Fruit fly (Drosophila melanogaster) whole organism, embryonic: ENCODE data around the gene CG14100.

Experiments
- Abd-B ChIP-seq: fragments of 200-800 bp; sonication (Bioruptor generic); optimal IDR thresholded peaks from 2 replicates; lab custom pipeline; 2018; ENCODE audit warnings: missing biosample characterization, mild to moderate bottlenecking, missing genetic modification characterization, moderate library complexity
- Awh ChIP-seq: fragments of 200-800 bp; sonication (Bioruptor generic); IDR thresholded peaks from 2 replicates; pipeline ENCODE4, ENCODE4 v1.3.6; 2022; ENCODE audit warnings: missing biosample characterization, missing genetic modification characterization
- BtbVII ChIP-seq: fragments of 200-800 bp; sonication (Bioruptor generic); optimal IDR thresholded peaks from 3 replicates; lab custom pipeline; 2017; ENCODE audit warnings: missing biosample characterization, mild to moderate bottlenecking, missing genetic modification characterization
- CG10431 ChIP-seq: fragments of 200-800 bp; sonication (Bioruptor generic); optimal IDR thresholded peaks from 3 replicates; lab custom pipeline; 2018; ENCODE audit warnings: missing biosample characterization, mild to moderate bottlenecking, missing genetic modification characterization
- CG10565 ChIP-seq: fragments of 200-800 bp; sonication (Bioruptor generic); optimal IDR thresholded peaks from 3 replicates; lab custom pipeline; 2016; ENCODE audit warnings: missing biosample characterization, mild to moderate bottlenecking, missing genetic modification characterization
- CG10654 ChIP-seq: fragments of 200-800 bp; sonication (Bioruptor generic); optimal IDR thresholded peaks from 2 replicates; lab custom pipeline; 2016; ENCODE audit warnings: missing biosample characterization, missing genetic modification characterization
- CG13123 ChIP-seq: fragments of 200-800 bp; sonication (Bioruptor generic); optimal IDR thresholded peaks from 2 replicates; lab custom pipeline; 2016; ENCODE audit warnings: missing biosample characterization, missing genetic modification characterization
- CG13775 ChIP-seq: fragments of 200-800 bp; sonication (Bioruptor generic); optimal IDR thresholded peaks from 3 replicates; lab custom pipeline; 2017; ENCODE audit warnings: missing biosample characterization, mild to moderate bottlenecking, missing genetic modification characterization
- CG14014 ChIP-seq: fragments of 200-800 bp; sonication (Bioruptor generic); IDR thresholded peaks from 2 replicates; pipeline ENCODE4 v1.3.6; 2022; ENCODE audit warnings: missing biosample characterization, missing genetic modification characterization
- CG1529 ChIP-seq: fragments of 200-800 bp; sonication (Bioruptor generic); optimal IDR thresholded peaks from 3 replicates; lab custom pipeline; 2018; ENCODE audit warnings: missing biosample characterization, missing genetic modification characterization
- CG17361 ChIP-seq: fragments of 200-800 bp; sonication (Bioruptor generic); IDR thresholded peaks from 3 replicates; pipeline ENCODE4 v1.3.6; 2022; ENCODE audit warnings: missing biosample characterization, missing genetic modification characterization
- CG2199 ChIP-seq: fragments of 200-800 bp; sonication (Bioruptor generic); IDR thresholded peaks from 3 replicates; pipeline ENCODE4 v1.3.6; 2022; ENCODE audit warnings: missing biosample characterization, missing genetic modification characterization
- CG3065 ChIP-seq: fragments of 200-800 bp; sonication (Bioruptor generic); optimal IDR thresholded peaks from 2 replicates; lab custom pipeline; 2016; ENCODE audit warnings: missing biosample characterization, missing genetic modification characterization
- CG31388 ChIP-seq: fragments of 200-800 bp; sonication (Bioruptor generic); optimal IDR thresholded peaks from 2 replicates; lab custom pipeline; 2016; ENCODE audit warnings: missing biosample characterization, missing genetic modification characterization
- CG3995 ChIP-seq: fragments of 200-800 bp; sonication (Bioruptor generic); optimal IDR thresholded peaks from 3 replicates; lab custom pipeline; 2016; ENCODE audit warnings: missing biosample characterization, missing genetic modification characterization
- CG4360 ChIP-seq: fragments of 200-800 bp; sonication (Bioruptor generic); IDR thresholded peaks from 2 replicates; pipeline ENCODE4 v1.3.6; 2022; ENCODE audit warnings: missing biosample characterization, missing genetic modification characterization
- CG4617 ChIP-seq: fragments of 200-800 bp; sonication (Bioruptor generic); optimal IDR thresholded peaks from 3 replicates; lab custom pipeline; 2016; ENCODE audit warnings: missing biosample characterization, missing genetic modification characterization, borderline replicate concordance
- CG5180 ChIP-seq: fragments of 200-800 bp; sonication (Bioruptor generic); optimal IDR thresholded peaks from 3 replicates; lab custom pipeline; 2017; ENCODE audit warnings: missing biosample characterization, missing genetic modification characterization, mild to moderate bottlenecking, moderate library complexity, missing genetic modification reagents
- CG6765 ChIP-seq: fragments of 200-800 bp; sonication (Bioruptor generic); optimal IDR thresholded peaks from 3 replicates; lab custom pipeline; 2017; ENCODE audit warnings: missing biosample characterization, mild to moderate bottlenecking, missing genetic modification characterization
- CG7745 ChIP-seq: fragments of 200-800 bp; sonication (Bioruptor generic); optimal IDR thresholded peaks from 2 replicates; lab custom pipeline; 2018; ENCODE audit warnings: missing biosample characterization, mild to moderate bottlenecking, missing genetic modification characterization, moderate library complexity
- CG7928 ChIP-seq: fragments of 200-800 bp; sonication (Bioruptor generic); optimal IDR thresholded peaks from 2 replicates; lab custom pipeline; 2017; ENCODE audit warnings: missing biosample characterization, mild to moderate bottlenecking, missing genetic modification characterization
- CG9609 ChIP-seq: fragments of 200-800 bp; sonication (Bioruptor generic); optimal IDR thresholded peaks from 3 replicates; lab custom pipeline; 2016; ENCODE audit warnings: missing biosample characterization, missing genetic modification characterization
- Chrac-16 ChIP-seq: fragments of 200-800 bp; sonication (Bioruptor generic); optimal IDR thresholded peaks from 3 replicates; lab custom pipeline; 2016; ENCODE audit warnings: missing biosample characterization, missing genetic modification characterization
- Dbx ChIP-seq: fragments of 200-800 bp; sonication (Bioruptor generic); IDR thresholded peaks from 3 replicates; pipeline ENCODE4 v1.3.6; 2022; ENCODE audit warnings: missing biosample characterization, missing genetic modification characterization
- Dip2 ChIP-seq: fragments of 200-800 bp; sonication (Bioruptor generic); IDR thresholded peaks from 2 replicates; pipeline ENCODE4 v1.3.6; 2022; ENCODE audit warnings: missing biosample characterization, missing genetic modification characterization
- E2f1 ChIP-seq: fragments of 200-800 bp; sonication (Bioruptor generic); IDR thresholded peaks from 2 replicates; pipeline ENCODE4 v1.3.6; 2022; ENCODE audit warnings: missing biosample characterization, missing genetic modification characterization
- Ets65A ChIP-seq: fragments of 200-800 bp; sonication (Bioruptor generic); peaks from one replicate; lab custom pipeline; 2016; ENCODE audit warnings: missing biosample characterization, missing genetic modification characterization
- Hand ChIP-seq: fragments of 200-800 bp; sonication (Bioruptor generic); optimal IDR thresholded peaks from 2 replicates; lab custom pipeline; 2017; ENCODE audit warnings: mild to moderate bottlenecking, missing biosample characterization, missing genetic modification reagents, missing genetic modification characterization
- Nf-YA ChIP-seq: fragments of 200-800 bp; sonication (Bioruptor generic); IDR thresholded peaks from 2 replicates; pipeline ENCODE4 v1.3.6; 2022; ENCODE audit warnings: missing biosample characterization, missing genetic modification characterization
- ac ChIP-seq: fragments of 200-800 bp; sonication (Bioruptor generic); optimal IDR thresholded peaks from 3 replicates; lab custom pipeline; 2017; ENCODE audit warnings: missing biosample characterization, mild to moderate bottlenecking, missing genetic modification characterization
- ato ChIP-seq: fragments of 200-800 bp; sonication (Bioruptor generic); IDR thresholded peaks from 2 replicates; pipeline ENCODE4 v1.3.6; 2022; ENCODE audit warnings: missing biosample characterization, missing genetic modification characterization; ENCODE audit not compliant: partially characterized antibody
- bsh ChIP-seq, 2 experiments: fragments of 200-800 bp; sonication (Bioruptor generic); optimal IDR thresholded peaks; 2 replicates each; lab custom pipeline; 2017 to 2018; ENCODE audit warnings: mild to moderate bottlenecking in 2 of 2, missing biosample characterization in 2 of 2, missing genetic modification characterization in 2 of 2, moderate library complexity in 1 of 2
- ci ChIP-seq: fragments of 200-800 bp; sonication (Bioruptor generic); IDR thresholded peaks from 3 replicates; pipeline ENCODE4 v1.3.6; 2022; ENCODE audit warnings: missing biosample characterization, missing genetic modification characterization
- crc ChIP-seq: fragments of 200-800 bp; sonication (Bioruptor generic); optimal IDR thresholded peaks from 2 replicates; lab custom pipeline; 2016; ENCODE audit warnings: missing biosample characterization, missing genetic modification characterization
- emc ChIP-seq: fragments of 200-800 bp; sonication (Bioruptor generic); optimal IDR thresholded peaks from 2 replicates; lab custom pipeline; 2016; ENCODE audit warnings: missing biosample characterization, missing genetic modification characterization
- eyg ChIP-seq: fragments of 200-800 bp; sonication (Bioruptor generic); optimal IDR thresholded peaks from 3 replicates; lab custom pipeline; 2016; ENCODE audit warnings: missing biosample characterization, missing genetic modification characterization
- fd102C ChIP-seq: fragments of 200-800 bp; sonication (Bioruptor generic); optimal IDR thresholded peaks from 2 replicates; lab custom pipeline; 2018; ENCODE audit warnings: missing biosample characterization, mild to moderate bottlenecking, missing genetic modification characterization, moderate library complexity
- hth ChIP-seq: fragments of >200 bp; optimal IDR thresholded peaks from 2 replicates; lab custom pipeline; 2017; ENCODE audit warnings: inconsistent platforms
- jumu ChIP-seq: fragments of 200-800 bp; sonication (Bioruptor generic); optimal IDR thresholded peaks from 3 replicates; lab custom pipeline; 2016; ENCODE audit warnings: missing biosample characterization, missing genetic modification characterization
- lilli ChIP-seq: fragments of 200-800 bp; sonication (Bioruptor generic); optimal IDR thresholded peaks from 3 replicates; lab custom pipeline; 2016; ENCODE audit warnings: missing biosample characterization, missing genetic modification characterization
- maf-S ChIP-seq: fragments of 200-800 bp; sonication (Bioruptor generic); optimal IDR thresholded peaks from 2 replicates; lab custom pipeline; 2016; ENCODE audit warnings: missing biosample characterization, missing genetic modification characterization
- nom ChIP-seq: fragments of 200-800 bp; sonication (Bioruptor generic); optimal IDR thresholded peaks from 2 replicates; lab custom pipeline; 2017; ENCODE audit warnings: missing biosample characterization, missing genetic modification characterization, mild to moderate bottlenecking, moderate library complexity, missing genetic modification reagents
- schlank ChIP-seq: fragments of 200-800 bp; sonication (Bioruptor generic); optimal IDR thresholded peaks from 2 replicates; lab custom pipeline; 2018; ENCODE audit warnings: missing biosample characterization, mild to moderate bottlenecking, missing genetic modification characterization
- shn ChIP-seq: fragments of 200-800 bp; sonication (Bioruptor generic); optimal IDR thresholded peaks from 3 replicates; lab custom pipeline; 2016; ENCODE audit warnings: missing biosample characterization, missing genetic modification characterization
- sima ChIP-seq: fragments of 200-800 bp; sonication (Bioruptor generic); optimal IDR thresholded peaks from 2 replicates; lab custom pipeline; 2016; ENCODE audit warnings: missing biosample characterization, missing genetic modification characterization
- sug ChIP-seq: fragments of 200-800 bp; optimal IDR thresholded peaks from 2 replicates; lab custom pipeline; 2019; ENCODE audit warnings: missing biosample characterization, mild to moderate bottlenecking, missing genetic modification characterization, moderate library complexity
- ttk ChIP-seq: fragments of 200-800 bp; sonication (Bioruptor generic); IDR thresholded peaks from 2 replicates; pipeline ENCODE4 v2.1.2; 2022; ENCODE audit warnings: missing biosample characterization, missing genetic modification characterization
- unc-4 ChIP-seq: fragments of 200-800 bp; sonication (Bioruptor generic); IDR thresholded peaks from 2 replicates; pipeline ENCODE4 v1.3.6; 2022; ENCODE audit warnings: missing biosample characterization, missing genetic modification characterization; ENCODE audit not compliant: partially characterized antibody
- wor ChIP-seq: fragments of 200-800 bp; sonication (Bioruptor generic); IDR thresholded peaks from 2 replicates; pipeline ENCODE4 v1.3.6; 2022; ENCODE audit warnings: missing biosample characterization, missing genetic modification characterization
- yki ChIP-seq: fragments of >200 bp; optimal IDR thresholded peaks from 3 replicates; lab custom pipeline; 2018
- z ChIP-seq: fragments of 200-800 bp; sonication (Bioruptor generic); IDR thresholded peaks from 3 replicates; pipeline ENCODE4 v1.3.6; 2022; ENCODE audit warnings: missing biosample characterization, missing genetic modification characterization

Gene CG14100

DNA sequence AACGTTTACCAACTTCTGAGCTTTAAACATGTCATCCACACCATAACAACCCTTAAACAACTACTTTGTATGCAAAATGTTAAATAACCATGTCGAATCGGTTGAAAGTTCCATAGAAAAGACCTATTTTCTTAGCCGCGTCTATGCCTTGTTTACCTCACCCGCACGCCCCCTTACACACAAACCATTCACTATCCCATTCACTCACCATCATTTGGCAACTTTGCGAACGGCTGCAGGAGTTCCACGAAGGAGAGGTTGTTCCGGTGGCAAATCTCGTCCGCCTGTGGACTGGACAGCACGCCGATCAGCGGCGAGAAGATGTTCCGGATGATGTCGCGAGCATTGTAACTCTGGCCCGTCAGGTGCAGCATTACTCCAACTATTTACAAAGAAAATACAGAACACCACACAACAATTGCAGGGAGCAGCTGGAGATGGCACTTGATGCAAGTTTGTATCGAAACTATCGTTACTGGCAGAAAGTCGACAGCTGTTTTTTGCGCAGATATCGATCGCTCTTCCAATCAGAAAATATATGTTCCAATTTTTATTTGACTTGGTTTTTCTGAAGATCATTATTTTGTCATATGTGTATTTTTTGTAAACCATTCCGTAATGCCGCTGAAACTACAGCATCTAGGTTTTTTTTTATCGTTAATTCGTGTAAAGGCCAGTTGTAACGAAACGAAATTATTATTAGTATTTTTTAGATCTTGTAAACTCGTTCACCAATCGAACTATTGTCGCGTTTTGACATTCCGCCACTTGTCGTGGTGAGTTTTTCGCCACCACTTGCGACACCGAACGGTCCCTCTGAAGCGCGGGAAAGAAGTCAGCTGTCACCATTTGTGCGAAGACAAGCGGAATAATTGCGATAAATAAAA lies 28.0 kb upstream of the CG14100 start, which contains the start of gene asf1 (continued):
- TF ChIP-seq CG17361 (GFP tag; lab: Robert Waterston, UW) (no peak; the same call in 1 of the 3 replicates), nom (GFP tag; lab: Kevin White, UChicago) (no peak), BtbVII (GFP tag; lab: Kevin White, UChicago) (no peak), emc (no peak), schlank (tag; lab: Kevin White, UChicago) (no peak), ttk (GFP tag; lab: Robert Waterston, UW) (no peak), CG1529 (GFP tag; lab: Kevin White, UChicago) (no peak), CG4617 (GFP tag; lab: Kevin White, UChicago) (peak; percentile 21), Abd-B (no peak), sug (tag; lab: Kevin White, UChicago) (no peak), CG13775 (GFP tag; lab: Kevin White, UChicago) (peak; percentile 9), CG3995 (GFP tag; lab: Kevin White, UChicago) (peak; percentile 36), CG7745 (tag; lab: Kevin White, UChicago) (no peak), ato (GFP tag; lab: Robert Waterston, UW) (peak; percentile 45; the same call in 1 of the 2 replicates), CG2199 (GFP tag; lab: Robert Waterston, UW) (no peak), CG6765 (GFP tag; lab: Kevin White, UChicago) (no peak), ci (no peak), Nf-YA (no peak), sima (GFP tag; lab: Kevin White, UChicago) (no peak), fd102C (no peak), crc (GFP tag; lab: Kevin White, UChicago) (no peak), ac (GFP tag; lab: Kevin White, UChicago) (no peak), CG5180 (no peak), CG7928 (GFP tag; lab: Kevin White, UChicago) (no peak), yki (no peak), Awh (GFP tag; lab: Robert Waterston, UW) (no peak), z (GFP tag; lab: Robert Waterston, UW) (no peak), CG10431 (GFP tag; lab: Kevin White, UChicago) (peak; percentile 27), Ets65A (GFP tag; lab: Kevin White, UChicago) (no peak), Dip2 (GFP tag; lab: Robert Waterston, UW) (no peak), lilli (GFP tag; lab: Kevin White, UChicago) (peak; percentile 37), E2f1 (GFP tag; lab: Robert Waterston, UW) (peak; percentile 51; the same call in 1 of the 2 replicates), wor (GFP tag; lab: Robert Waterston, UW) (no peak), Hand (GFP tag; lab: Kevin White, UChicago) (no peak), hth (lab: Kevin White, UChicago) (no peak), Chrac-16 (no peak), CG4360 (GFP tag; lab: Robert Waterston, UW) (no peak), bsh (GFP tag; optimal IDR thresholded peaks at IDR 0.05; lab: Kevin White, UChicago) (no peak), CG3065 (GFP tag; lab: Kevin White, UChicago) (no peak), CG9609 (GFP tag; lab: Kevin White, UChicago) (no peak), Dbx (GFP tag; lab: Robert Waterston, UW) (no peak), eyg (GFP tag; lab: Kevin White, UChicago) (no peak), CG31388 (GFP tag; lab: Kevin White, UChicago) (no peak), jumu (GFP tag; lab: Kevin White, UChicago) (no peak), CG13123 (no peak), unc-4 (GFP tag; lab: Robert Waterston, UW) (peak; percentile 73), CG14014 (GFP tag; lab: Robert Waterston, UW) (no peak), maf-S (no peak), shn (GFP tag; lab: Kevin White, UChicago) (no peak), CG10565 (no peak), CG10654 (no peak)
